Worm (Caenorhabditis elegans): ENCODE measurements around the gene hmg-4.

hmg-4 gene

ce11 chrIII:7329155-7329732 is 52.2 kb downstream of the hmg-4 start, which contains the start of gene lab-2 (continued):
- TF ChIP-seq hif-1 (tag; optimal IDR thresholded peaks at IDR 0.05), result peak in 1 of 2 experiments; percentile 5

Measured in whole organism, L4 larva.